Worm (Caenorhabditis elegans) whole organism, L4/young adult: ENCODE results near the gene K03H1.7.

Experiments
- W03F9.2 ChIP-seq: fragments of 150-350 bp; optimal IDR thresholded peaks from 2 replicates; lab custom pipeline; 2014; ENCODE audit warnings: missing biosample characterization, missing genetic modification characterization
- dao-5 ChIP-seq: sonication (generic microtip); optimal IDR thresholded peaks from 2 replicates; lab custom pipeline; 2016; ENCODE audit warnings: missing genotype, missing genetic modification characterization, moderate library complexity, missing compliant biosample characterization
- him-1 ChIP-seq: sonication (generic microtip); optimal IDR thresholded peaks from 2 replicates; lab custom pipeline; 2016; ENCODE audit warnings: missing genotype, missing genetic modification reagents, missing genetic modification characterization, missing compliant biosample characterization

DNA sequence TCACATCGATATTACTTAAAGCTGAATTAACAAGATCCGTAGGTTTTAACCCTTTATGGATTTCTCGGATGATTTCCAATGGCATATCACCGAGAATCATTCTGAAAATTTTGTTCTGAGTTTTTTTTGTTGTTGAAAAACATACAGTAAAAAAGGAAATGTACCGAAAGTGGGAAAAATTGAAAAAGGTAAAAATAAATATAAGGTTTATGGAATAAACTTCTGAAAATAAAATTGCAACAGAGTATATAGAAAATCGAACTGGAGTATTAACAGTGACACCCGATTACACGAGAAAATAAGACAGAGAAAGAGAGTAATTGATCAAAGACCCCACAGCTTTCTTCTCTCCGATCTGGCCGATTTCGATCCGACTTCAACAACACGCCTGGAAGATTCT is 4.7 kb downstream of the K03H1.7 start, which contains the start of gene K03H1.11:
- no peak for TF ChIP-seq him-1 (tag; lab: Kevin White, UChicago)
- no peak for TF ChIP-seq W03F9.2
- no peak for TF ChIP-seq dao-5 (tag; lab: Kevin White, UChicago)
